Fruit fly (Drosophila melanogaster): ENCODE results near the gene CG43438.

DNA sequence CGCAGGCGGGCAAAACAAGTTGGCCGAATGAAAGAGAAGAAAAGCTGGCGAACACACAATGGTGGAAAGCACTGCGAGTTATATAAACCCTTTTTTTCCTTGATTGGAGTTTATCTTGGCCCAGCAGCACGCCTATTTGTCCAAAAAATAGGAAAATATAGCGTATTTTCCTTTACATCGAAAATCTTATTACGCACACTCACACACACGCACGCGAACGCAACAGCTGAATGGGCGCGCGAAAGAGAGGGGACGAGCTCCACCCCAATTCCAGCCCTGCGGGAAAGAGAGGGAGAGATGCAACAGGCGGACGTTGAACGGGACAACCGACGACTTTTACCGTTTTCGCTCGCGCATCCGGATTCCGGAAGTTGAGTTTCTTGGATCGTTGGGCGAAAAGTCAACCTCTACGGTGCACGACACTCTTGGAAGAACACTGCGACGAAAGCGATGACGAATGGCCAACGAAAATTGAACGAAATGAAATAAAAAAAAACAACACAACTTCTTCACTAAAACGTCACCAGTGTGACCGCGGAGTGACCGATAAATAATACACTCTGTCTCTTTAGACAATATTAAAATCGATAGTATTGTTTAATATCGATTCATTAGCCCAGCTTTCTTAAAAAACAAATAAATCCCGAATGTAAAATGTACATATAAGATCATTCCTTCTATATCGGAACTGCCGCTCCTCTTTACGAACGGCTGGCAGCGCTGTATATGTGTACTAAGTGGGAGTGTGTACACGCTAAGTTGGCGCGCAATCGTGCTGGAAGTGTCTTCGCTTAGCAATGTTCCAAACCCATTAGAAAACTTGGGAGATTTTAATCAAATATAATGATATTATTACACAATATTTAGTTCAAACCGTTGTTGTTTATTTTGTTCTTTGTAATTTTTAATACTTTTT, 19.2 kb upstream of the CG43438 start, which contains the start of the genes Dlg5 and CG4970:
- no peak for TF ChIP-seq CG8478 (optimal IDR thresholded peaks at IDR 0.05)
- peak; percentile 77 to 84 for TF ChIP-seq CTCF (optimal IDR thresholded peaks at IDR 0.05)
